Worm (Caenorhabditis elegans): ENCODE results near the gene C24H10.3.
A peak's percentile ranks its signal among the peaks of the same experiment; 100 is the strongest.

C24H10.3 gene

ce11 chrX:5077696-5078343 is 17.0 kb downstream of the C24H10.3 start, which contains the start of gene cal-5 (continued):
- TF ChIP-seq pqm-1 (tag; optimal IDR thresholded peaks at IDR 0.05) = peak; percentile 66
- TF ChIP-seq tra-1 (GFP tag; IDR thresholded peaks at IDR 0.05) = no peak
- no peak for TF ChIP-seq egl-27 (tag; optimal IDR thresholded peaks at IDR 0.05)
- TF ChIP-seq F49E8.2 (tag; optimal IDR thresholded peaks at IDR 0.05; ENCODE audit: borderline replicate concordance) = no peak
- no peak for TF ChIP-seq mxl-2 (GFP tag; conservative IDR thresholded peaks at IDR 0.05)
- TF ChIP-seq zfp-2 (tag; optimal IDR thresholded peaks at IDR 0.05) = no peak
- no peak for TF ChIP-seq Y75B8A.6 (GFP tag; IDR thresholded peaks at IDR 0.05)

ce11 chrX:5079297-5079696 is 18.4 kb downstream of the C24H10.3 start:
- TF ChIP-seq ceh-44 (GFP tag; IDR thresholded peaks at IDR 0.05) (no peak), lin-13 (GFP tag; optimal IDR thresholded peaks at IDR 0.05) (no peak), Y48G9A.11 (GFP tag; IDR thresholded peaks at IDR 0.05) (no peak), F49E8.2 (tag; optimal IDR thresholded peaks at IDR 0.05; ENCODE audit: borderline replicate concordance) (no peak), ztf-11 (tag; optimal IDR thresholded peaks at IDR 0.05) (no peak), dmd-6 (GFP tag; IDR thresholded peaks at IDR 0.05) (peak; percentile 34; the same call in 1 of the 2 replicates), spr-1 (tag; optimal IDR thresholded peaks at IDR 0.05) (no peak), nhr-10 (tag; optimal IDR thresholded peaks at IDR 0.05) (no peak), unc-39 (tag; optimal IDR thresholded peaks at IDR 0.05) (no peak), snpc-4 (tag; optimal IDR thresholded peaks at IDR 0.05) (no peak), nhr-11 (tag; optimal IDR thresholded peaks at IDR 0.05) (no peak), hlh-30 (tag; optimal IDR thresholded peaks at IDR 0.05; ENCODE audit: insufficient read depth) (no peak), unc-62 (GFP tag; optimal IDR thresholded peaks at IDR 0.05 in 1 of 2) (peak in 1 of 2 experiments; percentile 35), unc-62 (tag; optimal IDR thresholded peaks at IDR 0.05) (no peak), tra-1 (GFP tag; IDR thresholded peaks at IDR 0.05) (0 out of 2 replicates have a peak, but pooled peaks have one; percentile 17), ceh-20 (GFP tag; IDR thresholded peaks at IDR 0.05) (0 out of 2 replicates have a peak, but pooled peaks have one; percentile 37), sdz-12 (GFP tag; optimal IDR thresholded peaks at IDR 0.05) (no peak), lin-1 (GFP tag; IDR thresholded peaks at IDR 0.05) (no peak), nhr-28 (tag; optimal IDR thresholded peaks at IDR 0.05) (peak; percentile 15), dmd-9 (GFP tag; IDR thresholded peaks at IDR 0.05) (no peak), ceh-32 (tag; optimal IDR thresholded peaks at IDR 0.05; ENCODE audit: poor library complexity) (no peak), fos-1 (tag; optimal IDR thresholded peaks at IDR 0.05) (no peak), zip-2 (tag; optimal IDR thresholded peaks at IDR 0.05) (no peak), aha-1 (tag) (no peak), ceh-62 (tag; optimal IDR thresholded peaks at IDR 0.05) (no peak), madf-5 (GFP tag; IDR thresholded peaks at IDR 0.05) (no peak), nhr-237 (tag; optimal IDR thresholded peaks at IDR 0.05) (no peak), gei-8 (GFP tag; optimal IDR thresholded peaks at IDR 0.05) (no peak), D1046.2 (GFP tag; IDR thresholded peaks at IDR 0.05) (no peak), nhr-48 (tag; optimal IDR thresholded peaks at IDR 0.05) (no peak), mdl-1 (tag; optimal IDR thresholded peaks at IDR 0.05) (peak in 1 of 2 experiments; percentile 16), dmd-8 (GFP tag; IDR thresholded peaks at IDR 0.05) (no peak)

- no peak for TF ChIP-seq mdl-1 (tag; optimal IDR thresholded peaks at IDR 0.05)
- TF ChIP-seq tra-1 (GFP tag; IDR thresholded peaks at IDR 0.05) = no peak
- no peak for TF ChIP-seq ZK337.2 (GFP tag; IDR thresholded peaks at IDR 0.05)
- TF ChIP-seq zag-1 (tag; optimal IDR thresholded peaks at IDR 0.05) = no peak
- no peak for TF ChIP-seq ces-1 (GFP tag; optimal IDR thresholded peaks at IDR 0.05)
- no peak for TF ChIP-seq T26A8.4 (GFP tag; IDR thresholded peaks at IDR 0.05)
- TF ChIP-seq egl-43 (GFP tag; IDR thresholded peaks at IDR 0.05) = 0 out of 2 replicates have a peak, but pooled peaks have one; percentile 28
Measured at ce11 chrX:5084080-5084479, 23.2 kb downstream of the C24H10.3 start.
